Worm (Caenorhabditis elegans) whole organism, L3 larva: Measurements from ENCODE around the gene F41H10.3.

ENCODE experiments used
- aly-2 ChIP-seq: fragments of 150-350 bp; optimal IDR thresholded peaks from 2 replicates; lab custom pipeline; 2014; ENCODE audit warnings: missing biosample characterization, missing genetic modification characterization
- ceh-28 ChIP-seq: fragments of 150-350 bp; optimal IDR thresholded peaks from 2 replicates; lab custom pipeline; 2014; ENCODE audit warnings: missing biosample characterization, missing genetic modification reagents, missing genetic modification characterization
- ceh-82 ChIP-seq: fragments of 150-350 bp; optimal IDR thresholded peaks from 2 replicates; lab custom pipeline; 2014; ENCODE audit warnings: missing biosample characterization, missing genetic modification characterization
- ceh-9 ChIP-seq: sonication (generic microtip); optimal IDR thresholded peaks from 2 replicates; lab custom pipeline; 2018; ENCODE audit warnings: missing biosample characterization, missing genetic modification characterization
- egl-27 ChIP-seq: sonication (generic microtip); optimal IDR thresholded peaks from 4 replicates; lab custom pipeline; 2017; ENCODE audit warnings: missing biosample characterization, missing genetic modification reagents, missing genetic modification characterization
- egl-5 ChIP-seq: fragments of 150-350 bp; optimal IDR thresholded peaks from 2 replicates; lab custom pipeline; 2017; ENCODE audit warnings: missing biosample characterization, missing genetic modification reagents, missing genetic modification characterization, inconsistent platforms
- fos-1 ChIP-seq: fragments of 150-350 bp; optimal IDR thresholded peaks from 2 replicates; lab custom pipeline; 2014; ENCODE audit warnings: missing biosample characterization, missing genetic modification characterization
- hmg-11 ChIP-seq: sonication (generic microtip); optimal IDR thresholded peaks from 2 replicates; lab custom pipeline; 2016; ENCODE audit warnings: missing genetic modification characterization, missing compliant biosample characterization
- lin-39 ChIP-seq: fragments of 150-350 bp; optimal IDR thresholded peaks from 2 replicates; lab custom pipeline; 2018; ENCODE audit warnings: missing biosample characterization, missing genetic modification reagents, missing genetic modification characterization
- lsy-12 ChIP-seq: sonication (generic microtip); optimal IDR thresholded peaks from 2 replicates; lab custom pipeline; 2016; ENCODE audit warnings: mild to moderate bottlenecking, missing genetic modification characterization, missing compliant biosample characterization
- mml-1 ChIP-seq: fragments of 150-350 bp; sonication (generic microtip); optimal IDR thresholded peaks from 3 replicates; lab custom pipeline; 2014; ENCODE audit warnings: missing biosample characterization, missing genetic modification characterization
- nhr-11 ChIP-seq: fragments of 150-350 bp; optimal IDR thresholded peaks from 2 replicates; lab custom pipeline; 2014; ENCODE audit warnings: missing biosample characterization, missing genetic modification characterization
- nhr-12 ChIP-seq: fragments of 150-350 bp; optimal IDR thresholded peaks from 2 replicates; lab custom pipeline; 2014; ENCODE audit warnings: missing biosample characterization, missing genetic modification characterization
- nhr-23 ChIP-seq: fragments of 150-350 bp; optimal IDR thresholded peaks from 2 replicates; lab custom pipeline; 2014; ENCODE audit warnings: missing biosample characterization, missing genetic modification reagents, missing genetic modification characterization
- nhr-237 ChIP-seq: fragments of 150-350 bp; optimal IDR thresholded peaks from 2 replicates; lab custom pipeline; 2014; ENCODE audit warnings: missing biosample characterization, missing genetic modification characterization
- nhr-43 ChIP-seq: sonication (generic microtip); optimal IDR thresholded peaks from 2 replicates; lab custom pipeline; 2016; ENCODE audit warnings: mild to moderate bottlenecking, missing genetic modification characterization, missing compliant biosample characterization; ENCODE audit not compliant: poor library complexity, severe bottlenecking
- pha-4 ChIP-seq: fragments of 150-350 bp; optimal IDR thresholded peaks from 2 replicates; lab custom pipeline; 2014; ENCODE audit warnings: missing biosample characterization, missing genetic modification reagents, missing genetic modification characterization
- snpc-4 ChIP-seq: fragments of 150-350 bp; optimal IDR thresholded peaks from 2 replicates; lab custom pipeline; 2014; ENCODE audit warnings: missing biosample characterization, missing genetic modification characterization
- tbx-2 ChIP-seq: sonication (generic microtip); optimal IDR thresholded peaks from 2 replicates; lab custom pipeline; 2016; ENCODE audit warnings: mild to moderate bottlenecking, missing genetic modification characterization, missing compliant biosample characterization
- ztf-11 ChIP-seq: fragments of 150-350 bp; optimal IDR thresholded peaks from 2 replicates; lab custom pipeline; 2014; ENCODE audit warnings: missing biosample characterization, missing genetic modification characterization

Gene F41H10.3

DNA sequence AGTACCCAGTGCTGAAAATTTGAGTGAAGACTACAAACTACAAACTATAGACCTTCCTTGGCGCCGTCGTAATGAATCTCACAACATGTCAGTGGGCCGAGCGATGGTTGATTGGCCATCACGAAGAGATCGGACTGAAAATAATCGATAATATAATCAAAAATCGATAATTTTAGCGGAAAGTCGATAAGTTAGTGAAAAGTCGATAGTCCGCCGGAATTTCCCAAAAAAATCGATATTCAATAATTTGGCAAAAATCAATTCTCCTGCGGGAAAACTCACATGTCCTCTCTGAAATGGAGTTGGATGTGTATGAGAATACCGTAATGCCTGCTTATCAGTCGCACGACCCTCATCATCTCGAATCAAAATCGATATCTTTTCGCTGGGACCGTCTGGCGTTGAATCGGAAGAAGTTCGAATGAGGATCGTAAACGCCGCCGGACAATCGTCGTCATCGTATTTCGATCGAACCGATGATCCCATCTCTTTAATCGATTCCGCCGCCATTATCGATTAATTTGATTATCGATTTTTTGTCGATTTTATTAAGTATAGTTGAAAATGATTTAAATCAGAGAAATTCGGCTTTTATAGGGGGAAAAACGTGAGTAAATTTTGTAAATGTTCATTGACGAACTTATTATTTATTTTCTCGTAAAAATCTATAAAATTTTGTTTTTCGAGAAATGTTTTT lies 42.2 kb downstream of the F41H10.3 start, which contains the start of gene ZK616.8:
ZK616.8 (minus strand) TSS at position 553 of the 697 bp plus-strand sequence.
- TF ChIP-seq pha-4 (tag; lab: Kevin White, UChicago) (no peak), ceh-28 (tag; lab: Kevin White, UChicago) (peak; percentile 61)

DNA sequence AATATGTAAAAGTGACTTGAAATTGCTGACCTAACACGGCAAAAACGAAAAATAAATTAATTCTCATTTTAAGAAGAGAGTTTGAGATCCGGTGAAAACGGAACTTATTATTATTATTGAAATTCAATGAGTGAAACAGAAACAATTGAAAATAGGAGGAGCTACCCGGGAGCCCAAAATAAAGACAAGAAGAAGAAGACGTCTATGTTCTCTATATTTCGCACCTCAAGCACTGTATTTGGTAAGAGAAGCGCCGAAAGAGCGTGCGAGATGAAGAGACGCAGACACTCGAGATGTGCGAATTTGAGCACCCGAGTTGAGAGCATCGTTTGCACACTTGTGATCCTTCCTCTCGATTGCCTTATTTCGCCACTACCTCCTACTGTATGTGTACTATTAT lies 46.1 kb downstream of the F41H10.3 start, which contains the start of gene spp-7:
spp-7 (minus strand) TSS at position 101 of the 400 bp plus-strand sequence.
- TF ChIP-seq hmg-11, result no peak
- TF ChIP-seq aly-2, result no peak
- TF ChIP-seq lsy-12, result no peak
- no peak for TF ChIP-seq snpc-4 (tag; lab: Kevin White, UChicago)
- no peak for TF ChIP-seq mml-1 (tag; lab: Kevin White, UChicago)

DNA sequence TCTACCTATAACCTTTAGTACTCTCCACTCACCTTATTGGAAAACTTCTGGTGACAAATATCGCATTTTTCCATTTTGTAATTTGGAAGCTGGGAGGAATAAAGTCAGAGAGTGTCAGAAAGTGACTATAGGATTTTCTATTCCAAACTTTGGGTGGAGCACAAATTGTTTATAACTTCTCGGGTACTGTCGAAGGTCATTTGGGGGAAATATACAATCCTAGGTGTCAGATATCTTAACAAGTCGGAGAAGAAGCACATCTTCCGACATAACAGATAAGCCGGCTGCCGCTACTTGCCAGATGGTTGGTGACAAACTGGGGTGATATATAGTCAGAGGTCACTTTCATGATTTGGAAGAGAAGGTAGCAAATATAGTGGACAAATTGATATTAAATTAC lies 49.5 kb downstream of the F41H10.3 start, which contains the start of gene ehn-3:
ehn-3 (minus strand) TSS at position 101 of the 400 bp plus-strand sequence.
- TF ChIP-seq nhr-237 (tag; lab: Kevin White, UChicago) (no peak), nhr-12 (tag; lab: Kevin White, UChicago) (no peak), fos-1 (no peak), ceh-82 (tag; lab: Kevin White, UChicago) (no peak), ceh-9 (no peak), nhr-11 (tag; lab: Kevin White, UChicago) (no peak), egl-27 (no peak), tbx-2 (tag; lab: Kevin White, UChicago) (no peak), lin-39 (tag; lab: Kevin White, UChicago) (no peak), ztf-11 (tag; lab: Kevin White, UChicago) (no peak), nhr-23 (tag; lab: Kevin White, UChicago) (no peak), nhr-43 (tag; lab: Kevin White, UChicago) (no peak), egl-5 (tag; lab: Kevin White, UChicago) (no peak)
